Fruit fly (Drosophila melanogaster) whole organism, embryonic: ENCODE results near the gene mbm.

Experiments used
- Atf3 ChIP-seq: fragments of 200-800 bp; sonication (Bioruptor generic); optimal IDR thresholded peaks from 3 replicates; lab custom pipeline; 2016; ENCODE audit warnings: missing biosample characterization, missing genetic modification characterization
- B-H2 ChIP-seq: fragments of 200-800 bp; sonication (Bioruptor generic); optimal IDR thresholded peaks from 2 replicates; lab custom pipeline; 2018; ENCODE audit warnings: missing biosample characterization, mild to moderate bottlenecking, missing genetic modification characterization
- CG10366 ChIP-seq: fragments of 200-800 bp; sonication (Bioruptor generic); IDR thresholded peaks from 2 replicates; pipeline ENCODE4 v1.3.6; 2022; ENCODE audit warnings: missing biosample characterization, missing genetic modification characterization
- CG10431 ChIP-seq: fragments of 200-800 bp; sonication (Bioruptor generic); optimal IDR thresholded peaks from 3 replicates; lab custom pipeline; 2018; ENCODE audit warnings: missing biosample characterization, mild to moderate bottlenecking, missing genetic modification characterization
- CG10959 ChIP-seq: fragments of 200-800 bp; sonication (Bioruptor generic); IDR thresholded peaks from 2 replicates; pipeline ENCODE4 v1.3.6; 2022; ENCODE audit warnings: missing biosample characterization, missing genetic modification characterization
- CG1602 ChIP-seq: fragments of 200-800 bp; sonication (Bioruptor generic); optimal IDR thresholded peaks from 3 replicates; lab custom pipeline; 2016; ENCODE audit warnings: missing biosample characterization, missing genetic modification characterization
- CG17568 ChIP-seq: fragments of 200-800 bp; sonication (Bioruptor generic); optimal IDR thresholded peaks from 2 replicates; lab custom pipeline; 2018; ENCODE audit warnings: missing biosample characterization, mild to moderate bottlenecking, missing genetic modification characterization, moderate library complexity
- CG1832 ChIP-seq: fragments of 200-800 bp; sonication (Bioruptor generic); optimal IDR thresholded peaks from 2 replicates; lab custom pipeline; 2017; ENCODE audit warnings: missing biosample characterization, mild to moderate bottlenecking, missing genetic modification characterization, inconsistent platforms
- CG18599 ChIP-seq: fragments of 200-800 bp; sonication (Bioruptor generic); optimal IDR thresholded peaks from 3 replicates; lab custom pipeline; 2017; ENCODE audit warnings: missing biosample characterization, missing genetic modification characterization, mild to moderate bottlenecking, moderate library complexity, missing genetic modification reagents
- CG18764 ChIP-seq: fragments of 200-800 bp; sonication (Bioruptor generic); optimal IDR thresholded peaks from 3 replicates; lab custom pipeline; 2016; ENCODE audit warnings: missing biosample characterization, missing genetic modification characterization
- CG2678 ChIP-seq: fragments of 200-800 bp; sonication (Bioruptor generic); optimal IDR thresholded peaks from 3 replicates; lab custom pipeline; 2019; ENCODE audit warnings: missing biosample characterization, mild to moderate bottlenecking, missing genetic modification characterization, moderate library complexity
- CG3163 ChIP-seq: fragments of 200-800 bp; sonication (Bioruptor generic); optimal IDR thresholded peaks from 3 replicates; lab custom pipeline; 2016; ENCODE audit warnings: missing biosample characterization, missing genetic modification characterization
- CG32772 ChIP-seq: fragments of 200-800 bp; sonication (Bioruptor generic); IDR thresholded peaks from 2 replicates; pipeline ENCODE4 v1.3.6; 2022; ENCODE audit warnings: missing biosample characterization, missing genetic modification characterization
- CG34422 ChIP-seq: fragments of 200-800 bp; sonication (Bioruptor generic); IDR thresholded peaks from 3 replicates; pipeline ENCODE4 v1.3.6; 2022; ENCODE audit warnings: missing biosample characterization, missing genetic modification characterization
- CG4617 ChIP-seq: fragments of 200-800 bp; sonication (Bioruptor generic); optimal IDR thresholded peaks from 3 replicates; lab custom pipeline; 2016; ENCODE audit warnings: missing biosample characterization, missing genetic modification characterization, borderline replicate concordance
- CG5953 ChIP-seq: fragments of 200-800 bp; sonication (Bioruptor generic); IDR thresholded peaks from 2 replicates; pipeline ENCODE4 v1.3.6; 2022; ENCODE audit warnings: missing biosample characterization, missing genetic modification characterization
- CG6654 ChIP-seq: fragments of 200-800 bp; sonication (Bioruptor generic); optimal IDR thresholded peaks from 2 replicates; lab custom pipeline; 2017; ENCODE audit warnings: missing biosample characterization, mild to moderate bottlenecking, missing genetic modification characterization
- CG6765 ChIP-seq: fragments of 200-800 bp; sonication (Bioruptor generic); optimal IDR thresholded peaks from 3 replicates; lab custom pipeline; 2017; ENCODE audit warnings: missing biosample characterization, mild to moderate bottlenecking, missing genetic modification characterization
- CG8765 ChIP-seq: fragments of 200-800 bp; sonication (Bioruptor generic); IDR thresholded peaks from 2 replicates; pipeline ENCODE4 v1.3.6; 2022; ENCODE audit warnings: missing biosample characterization, missing genetic modification characterization
- CTCF ChIP-seq: fragments of 200-800 bp; sonication (Bioruptor generic); optimal IDR thresholded peaks from 2 replicates; lab custom pipeline; 2017; ENCODE audit warnings: missing biosample characterization, mild to moderate bottlenecking, missing genetic modification characterization, moderate library complexity
- CrebB ChIP-seq: fragments of 200-800 bp; sonication (Bioruptor generic); optimal IDR thresholded peaks from 3 replicates; lab custom pipeline; 2018; ENCODE audit warnings: missing biosample characterization, mild to moderate bottlenecking, missing genetic modification characterization
- D19B ChIP-seq: fragments of 200-800 bp; sonication (Bioruptor generic); optimal IDR thresholded peaks from 2 replicates; lab custom pipeline; 2017; ENCODE audit warnings: missing biosample characterization, mild to moderate bottlenecking, missing genetic modification characterization
- Deaf1 ChIP-seq: fragments of 200-800 bp; optimal IDR thresholded peaks from 3 replicates; lab custom pipeline; 2019; ENCODE audit warnings: missing biosample characterization, mild to moderate bottlenecking, missing genetic modification characterization, moderate library complexity
- Dip2 ChIP-seq: fragments of 200-800 bp; sonication (Bioruptor generic); IDR thresholded peaks from 2 replicates; pipeline ENCODE4 v1.3.6; 2022; ENCODE audit warnings: missing biosample characterization, missing genetic modification characterization
- Dp ChIP-seq: fragments of 200-800 bp; sonication (Bioruptor generic); optimal IDR thresholded peaks from 2 replicates; lab custom pipeline; 2018; ENCODE audit warnings: missing biosample characterization, mild to moderate bottlenecking, missing genetic modification characterization, moderate library complexity
- E2f2 ChIP-seq: fragments of 200-800 bp; sonication (Bioruptor generic); IDR thresholded peaks from 2 replicates; pipeline ENCODE4 v1.3.6; 2022; ENCODE audit warnings: missing biosample characterization, missing genetic modification characterization
- HHEX ChIP-seq: fragments of 200-800 bp; sonication (Bioruptor generic); optimal IDR thresholded peaks from 3 replicates; lab custom pipeline; 2017; ENCODE audit warnings: missing biosample characterization, mild to moderate bottlenecking, missing genetic modification characterization, missing genetic modification reagents
- HLH3B ChIP-seq: fragments of 200-800 bp; sonication (Bioruptor generic); IDR thresholded peaks from 2 replicates; pipeline ENCODE4 v1.3.6; 2022; ENCODE audit warnings: missing biosample characterization, missing genetic modification characterization
- Hey ChIP-seq: fragments of 200-800 bp; sonication (Bioruptor generic); optimal IDR thresholded peaks from 3 replicates; lab custom pipeline; 2018; ENCODE audit warnings: missing biosample characterization, mild to moderate bottlenecking, missing genetic modification characterization
- Hr51 ChIP-seq, 2 experiments: fragments of 200-800 bp; sonication (Bioruptor generic); optimal IDR thresholded peaks; 2 replicates in 1 of 2; 3 replicates in 1 of 2; lab custom pipeline; 2016 to 2018; ENCODE audit warnings: missing biosample characterization in 2 of 2, missing genetic modification characterization in 2 of 2, mild to moderate bottlenecking in 1 of 2, moderate library complexity in 1 of 2
- Mrtf ChIP-seq: fragments of 200-800 bp; sonication (Bioruptor generic); IDR thresholded peaks from 3 replicates; pipeline ENCODE4 v1.3.6; 2022; ENCODE audit warnings: missing biosample characterization, missing genetic modification characterization
- Six4 ChIP-seq: fragments of 200-800 bp; sonication (Bioruptor generic); optimal IDR thresholded peaks from 2 replicates; lab custom pipeline; 2016; ENCODE audit warnings: missing biosample characterization, missing genetic modification characterization
- aop ChIP-seq: fragments of 200-800 bp; sonication (Bioruptor generic); IDR thresholded peaks from 2 replicates; pipeline ENCODE4 v1.3.6; 2022; ENCODE audit warnings: missing biosample characterization, missing genetic modification characterization
- bcd ChIP-seq: fragments of 200-800 bp; sonication (Bioruptor generic); optimal IDR thresholded peaks from 2 replicates; lab custom pipeline; 2017; ENCODE audit warnings: missing biosample characterization, mild to moderate bottlenecking, missing genetic modification characterization
- caup ChIP-seq: fragments of 200-800 bp; sonication (Bioruptor generic); optimal IDR thresholded peaks from 3 replicates; lab custom pipeline; 2017; ENCODE audit warnings: missing biosample characterization, mild to moderate bottlenecking, missing genetic modification characterization, moderate library complexity; ENCODE audit not compliant: severe bottlenecking
- chif ChIP-seq, 2 experiments: fragments of 200-800 bp; sonication (Bioruptor generic); optimal IDR thresholded peaks; 3 replicates each; lab custom pipeline; 2016; ENCODE audit warnings: missing biosample characterization in 2 of 2, missing genetic modification characterization in 2 of 2
- croc ChIP-seq: fragments of 200-800 bp; sonication (Bioruptor generic); conservative IDR thresholded peaks from 3 replicates; pipeline ENCODE4 v1.3.6; 2022; ENCODE audit warnings: missing biosample characterization, missing genetic modification characterization
- crp ChIP-seq, 2 experiments: fragments of 200-800 bp; sonication (Bioruptor generic); optimal IDR thresholded peaks; 2 replicates in 1 of 2; 3 replicates in 1 of 2; lab custom pipeline; 2017; ENCODE audit warnings: missing biosample characterization in 2 of 2, missing genetic modification characterization in 2 of 2, mild to moderate bottlenecking in 1 of 2, moderate library complexity in 1 of 2
- disco-r ChIP-seq: fragments of 200-800 bp; sonication (Bioruptor generic); optimal IDR thresholded peaks from 2 replicates; lab custom pipeline; 2016; ENCODE audit warnings: missing biosample characterization, missing genetic modification characterization
- hth ChIP-seq: fragments of >200 bp; optimal IDR thresholded peaks from 2 replicates; lab custom pipeline; 2017; ENCODE audit warnings: inconsistent platforms
- oc ChIP-seq: fragments of 200-800 bp; sonication (Bioruptor generic); optimal IDR thresholded peaks from 2 replicates; lab custom pipeline; 2018; ENCODE audit warnings: missing biosample characterization, mild to moderate bottlenecking, missing genetic modification characterization, moderate library complexity
- pan ChIP-seq, 4 experiments: fragments of >200 bp in 3 of 4; fragments of 200-800 bp in 1 of 4; sonication (Bioruptor generic) in 1 of 4; optimal IDR thresholded peaks in 3 of 4; IDR thresholded peaks in 1 of 4; 2 replicates each; pipeline versions ENCODE4 v1.3.6 to Lab custom; 2017 to 2022; ENCODE audit warnings: missing biosample characterization in 2 of 4, missing genetic modification characterization in 2 of 4, mixed read lengths in 1 of 4
- phol ChIP-seq: fragments of 200-800 bp; sonication (Bioruptor generic); optimal IDR thresholded peaks from 3 replicates; lab custom pipeline; 2018; ENCODE audit warnings: missing biosample characterization, mild to moderate bottlenecking, missing genetic modification characterization, moderate library complexity
- pzg ChIP-seq: fragments of 200-800 bp; sonication (Bioruptor generic); optimal IDR thresholded peaks from 3 replicates; lab custom pipeline; 2018; ENCODE audit warnings: missing biosample characterization, mild to moderate bottlenecking, missing genetic modification characterization, moderate library complexity
- repo ChIP-seq: fragments of 200-800 bp; sonication (Bioruptor generic); optimal IDR thresholded peaks from 2 replicates; lab custom pipeline; 2016; ENCODE audit warnings: missing biosample characterization, missing genetic modification characterization
- sisA ChIP-seq: fragments of 200-800 bp; sonication (Bioruptor generic); IDR thresholded peaks from 2 replicates; pipeline ENCODE4 v1.3.6; 2022; ENCODE audit warnings: missing biosample characterization, missing genetic modification characterization
- stc ChIP-seq: fragments of 200-800 bp; sonication (Bioruptor generic); IDR thresholded peaks from 2 replicates; pipeline ENCODE4 v1.3.6; 2022; ENCODE audit warnings: missing biosample characterization, missing genetic modification characterization
- unpg ChIP-seq: fragments of 200-800 bp; sonication (Bioruptor generic); optimal IDR thresholded peaks from 3 replicates; lab custom pipeline; 2018; ENCODE audit warnings: missing biosample characterization, mild to moderate bottlenecking, missing genetic modification characterization, moderate library complexity
- z ChIP-seq: fragments of 200-800 bp; sonication (Bioruptor generic); IDR thresholded peaks from 3 replicates; pipeline ENCODE4 v1.3.6; 2022; ENCODE audit warnings: missing biosample characterization, missing genetic modification characterization

mbm gene

dm6 chr2L:297480-298284, 24.2 kb upstream of the mbm start, which contains the start of gene Pi3K21B (continued):
- peak; percentile 69 for TF ChIP-seq HLH3B (GFP tag; lab: Robert Waterston, UW)
- peak; percentile 94 for TF ChIP-seq B-H2
- TF ChIP-seq croc (GFP tag; lab: Robert Waterston, UW), result peak; percentile 67
- TF ChIP-seq HHEX (GFP tag; lab: Kevin White, UChicago), result peak; percentile 85
- peak; percentile 87 to 94 for TF ChIP-seq Hr51 (GFP tag; optimal IDR thresholded peaks at IDR 0.05; lab: Kevin White, UChicago)
- TF ChIP-seq CG18764 (GFP tag; lab: Kevin White, UChicago), result peak; percentile 81
- peak; percentile 68 for TF ChIP-seq D19B
- TF ChIP-seq CG10431 (GFP tag; lab: Kevin White, UChicago), result peak; percentile 78
- TF ChIP-seq phol (tag; lab: Kevin White, UChicago), result peak; percentile 93
- TF ChIP-seq CG6654 (GFP tag; lab: Kevin White, UChicago), result peak; percentile 65
- peak; percentile 92 for TF ChIP-seq CG18599 (GFP tag; lab: Kevin White, UChicago)
- peak; percentile 71 for TF ChIP-seq Hey (tag; lab: Kevin White, UChicago)
- TF ChIP-seq oc (tag; lab: Kevin White, UChicago), result no peak
- TF ChIP-seq CG1832 (GFP tag; lab: Kevin White, UChicago), result no peak
- peak; percentile 87 for TF ChIP-seq Dp
- peak; percentile 78 for TF ChIP-seq CG10959 (GFP tag; lab: Robert Waterston, UW)
- TF ChIP-seq sisA, result peak; percentile 91
- no peak for TF ChIP-seq hth (lab: Kevin White, UChicago)
- no peak for TF ChIP-seq Dip2 (GFP tag; lab: Robert Waterston, UW)
- TF ChIP-seq repo (GFP tag; lab: Kevin White, UChicago), result peak; percentile 90
- peak; percentile 66 for TF ChIP-seq CrebB (tag; lab: Kevin White, UChicago)
- peak; percentile 82 for TF ChIP-seq CG32772 (GFP tag; lab: Robert Waterston, UW)
- TF ChIP-seq CG17568, result peak; percentile 2
- TF ChIP-seq CG5953 (GFP tag; lab: Robert Waterston, UW), result peak; percentile 82
- peak; percentile 59 for TF ChIP-seq CG8765
- peak; percentile 28 for TF ChIP-seq Deaf1
- peak; percentile 88 for TF ChIP-seq unpg
- peak; percentile 66 for TF ChIP-seq stc
- TF ChIP-seq z (GFP tag; lab: Robert Waterston, UW), result no peak
- TF ChIP-seq bcd (GFP tag; lab: Kevin White, UChicago), result peak; percentile 91
- TF ChIP-seq aop, result peak; percentile 57
- TF ChIP-seq CG4617 (GFP tag; lab: Kevin White, UChicago), result peak; percentile 97
- TF ChIP-seq Atf3 (GFP tag; lab: Kevin White, UChicago), result peak; percentile 86
- peak; percentile 78 for TF ChIP-seq pzg (GFP tag; lab: Kevin White, UChicago)
- peak; percentile 57 for TF ChIP-seq disco-r (GFP tag; lab: Kevin White, UChicago)
- peak; percentile 72 for TF ChIP-seq CG6765 (GFP tag; lab: Kevin White, UChicago)
- peak; percentile 91 for TF ChIP-seq CG2678 (tag; lab: Kevin White, UChicago)
- peak; percentile 91 for TF ChIP-seq caup
- peak; percentile 83 for TF ChIP-seq CG10366 (GFP tag; lab: Robert Waterston, UW)
- TF ChIP-seq CG3163 (GFP tag; lab: Kevin White, UChicago), result peak; percentile 78
- no peak; the same call in 1 of the 3 replicates for TF ChIP-seq CG34422 (GFP tag; lab: Robert Waterston, UW)
- peak; percentile 87 to 88 for TF ChIP-seq chif (GFP tag; optimal IDR thresholded peaks at IDR 0.05; lab: Kevin White, UChicago)
- peak; percentile 88 for TF ChIP-seq E2f2 (GFP tag; lab: Robert Waterston, UW)
- peak; percentile 29 for TF ChIP-seq CTCF (GFP tag; lab: Kevin White, UChicago)
- no peak for TF ChIP-seq pan (optimal IDR thresholded peaks at IDR 0.05; lab: Kevin White, UChicago)
- TF ChIP-seq pan (GFP tag; optimal IDR thresholded peaks at IDR 0.05 in 1 of 2, IDR thresholded peaks at IDR 0.05 in 1 of 2), result peak in 1 of 2 experiments; percentile 75
- TF ChIP-seq Six4 (GFP tag; lab: Kevin White, UChicago), result peak; percentile 84
- peak; percentile 90 for TF ChIP-seq CG1602
- peak in 1 of 2 experiments; percentile 31 for TF ChIP-seq crp (GFP tag; optimal IDR thresholded peaks at IDR 0.05; lab: Kevin White, UChicago)
- no peak; the same call in none of the 3 replicates for TF ChIP-seq Mrtf (GFP tag; lab: Robert Waterston, UW)
